Worm (Caenorhabditis elegans) whole organism, young adult: ENCODE data around the gene C05D11.5.

Experiments used
- F10E7.11 ChIP-seq: sonication (generic microtip); optimal IDR thresholded peaks from 2 replicates; lab custom pipeline; 2017; ENCODE audit warnings: mild to moderate bottlenecking, missing genetic modification characterization, moderate library complexity, missing compliant biosample characterization
- F23B12.7 ChIP-seq: sonication (generic microtip); optimal IDR thresholded peaks from 2 replicates; lab custom pipeline; 2017; ENCODE audit warnings: missing genetic modification characterization, mild to moderate bottlenecking, missing compliant biosample characterization, antibody characterized with exemption, moderate library complexity; ENCODE audit not compliant: insufficient read depth
- F33H1.4 ChIP-seq: fragments of 200-800 bp; sonication (Bioruptor generic); IDR thresholded peaks from 2 replicates; pipeline ENCODE4 v1.3.6; 2022; ENCODE audit warnings: missing genetic modification reagents, missing genetic modification characterization, missing compliant biosample characterization
- aptf-2 ChIP-seq: fragments of 200-800 bp; sonication (Bioruptor generic); conservative IDR thresholded peaks from 2 replicates; pipeline ENCODE4 v1.3.6; 2022; ENCODE audit warnings: missing genetic modification reagents, missing genetic modification characterization, missing compliant biosample characterization
- ceh-100 ChIP-seq: fragments of 200-800 bp; sonication (Bioruptor generic); IDR thresholded peaks from 2 replicates; pipeline ENCODE4 v1.3.6; 2022; ENCODE audit warnings: missing genetic modification reagents, missing genetic modification characterization, missing compliant biosample characterization
- ceh-91 ChIP-seq: fragments of 200-800 bp; sonication (Bioruptor generic); IDR thresholded peaks from 2 replicates; pipeline ENCODE4 v1.3.6; 2022; ENCODE audit warnings: missing genetic modification reagents, missing genetic modification characterization, missing compliant biosample characterization
- lin-26 ChIP-seq: fragments of 200-800 bp; sonication (Bioruptor generic); IDR thresholded peaks from 2 replicates; pipeline ENCODE4 v1.3.6; 2022; ENCODE audit warnings: missing genetic modification reagents, missing genetic modification characterization, missing compliant biosample characterization
- lin-35 ChIP-seq, 3 experiments: fragments of 150-350 bp in 2 of 3; sonication (generic microtip) in 1 of 3; optimal IDR thresholded peaks; 2 replicates each; lab custom pipeline; 2014 to 2018; ENCODE audit warnings: missing biosample characterization in 3 of 3, missing genetic modification characterization in 3 of 3, missing genetic modification reagents in 3 of 3
- snpc-3.4 ChIP-seq: sonication (generic microtip); optimal IDR thresholded peaks from 2 replicates; lab custom pipeline; 2017; ENCODE audit warnings: missing genetic modification characterization, mild to moderate bottlenecking, missing compliant biosample characterization, antibody characterized with exemption, moderate library complexity, missing genotype, missing genetic modification reagents
- tbx-9 ChIP-seq: sonication (generic microtip); optimal IDR thresholded peaks from 2 replicates; lab custom pipeline; 2016; ENCODE audit warnings: borderline replicate concordance, missing genetic modification characterization, inconsistent platforms, missing compliant biosample characterization
- xnd-1 ChIP-seq: sonication (generic microtip); optimal IDR thresholded peaks from 2 replicates; lab custom pipeline; 2016; ENCODE audit warnings: missing genotype, missing genetic modification reagents, missing genetic modification characterization, missing compliant biosample characterization
- ztf-6 ChIP-seq: fragments of 200-800 bp; sonication (Bioruptor generic); IDR thresholded peaks from 2 replicates; pipeline ENCODE4 v1.3.6; 2022; ENCODE audit warnings: missing genetic modification reagents, missing genetic modification characterization, missing compliant biosample characterization

ce11 chrIII:6427205-6427604 lies 15.4 kb upstream of the C05D11.5 start, which contains the start of gene C05D11.8:
- TF ChIP-seq lin-35 (GFP tag; optimal IDR thresholded peaks at IDR 0.05; lab: Kevin White, UChicago) (no peak), xnd-1 (no peak), ceh-100 (no peak), lin-26 (GFP tag; lab: Robert Waterston, UW) (no peak), ztf-6 (GFP tag; lab: Robert Waterston, UW) (no peak), F33H1.4 (no peak), aptf-2 (no peak), F23B12.7 (tag; lab: Kevin White, UChicago) (no peak), tbx-9 (tag; lab: Kevin White, UChicago) (no peak), ceh-91 (GFP tag; lab: Robert Waterston, UW) (no peak), F10E7.11 (tag; lab: Kevin White, UChicago) (no peak), snpc-3.4 (tag; lab: Kevin White, UChicago) (no peak)
